Fruit fly (Drosophila melanogaster): ENCODE measurements around the gene Taf4.

Gene Taf4

DNA sequence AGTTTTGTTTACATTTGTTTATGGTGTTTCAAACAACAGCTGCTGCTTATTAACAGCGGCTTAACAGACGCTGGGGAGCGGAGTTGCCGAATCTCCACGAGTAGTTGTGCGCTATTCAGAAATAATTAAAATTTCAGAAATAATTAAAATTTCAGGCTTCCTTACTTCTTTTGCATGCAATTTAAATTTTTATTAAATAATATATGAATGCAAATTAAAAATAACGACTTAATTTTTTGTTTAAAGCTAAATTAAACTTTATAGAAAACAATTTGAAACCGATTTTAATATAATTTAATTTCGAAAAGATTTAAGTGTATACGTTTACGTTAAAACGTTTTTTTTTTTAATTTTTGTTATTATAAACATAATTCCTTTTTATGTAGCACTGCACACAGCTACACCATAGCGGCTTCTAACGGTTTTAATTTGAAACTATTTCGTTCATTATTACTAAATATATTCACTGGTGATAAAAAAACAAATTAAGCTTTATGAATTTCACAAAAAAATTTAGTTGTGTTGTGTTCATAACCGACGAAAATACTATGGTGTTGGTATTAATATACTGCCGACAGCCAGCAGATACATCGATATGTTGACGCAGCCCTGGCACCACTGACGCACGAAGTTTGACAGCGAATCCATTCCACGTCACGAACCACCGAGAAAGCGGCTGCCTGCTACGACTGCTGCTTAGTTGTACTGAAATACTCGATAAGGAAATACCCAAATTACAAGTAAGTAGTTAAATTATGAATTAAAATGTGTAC, 16.1 kb downstream of the Taf4 start, which contains the start of gene SsRbeta (continued):
- TF ChIP-seq CG34376 (GFP tag; optimal IDR thresholded peaks at IDR 0.05) (no peak), CG17359 (tag; optimal IDR thresholded peaks at IDR 0.05) (no peak), cad (GFP tag; optimal IDR thresholded peaks at IDR 0.05) (no peak), B-H1 (GFP tag; IDR thresholded peaks at IDR 0.05) (no peak; the same call in 2 of the 3 replicates), CG1602 (GFP tag; optimal IDR thresholded peaks at IDR 0.05) (no peak), hth (optimal IDR thresholded peaks at IDR 0.05) (no peak), CG3407 (GFP tag; optimal IDR thresholded peaks at IDR 0.05) (no peak), CG7963 (GFP tag; IDR thresholded peaks at IDR 0.05; ENCODE audit: partially characterized antibody) (no peak), Sry-δ (GFP tag; optimal IDR thresholded peaks at IDR 0.05) (peak; percentile 60), crc (GFP tag; optimal IDR thresholded peaks at IDR 0.05) (no peak), repo (GFP tag; optimal IDR thresholded peaks at IDR 0.05) (no peak), grn (GFP tag; optimal IDR thresholded peaks at IDR 0.05) (no peak), CG2875 (GFP tag; optimal IDR thresholded peaks at IDR 0.05) (peak; percentile 4), Gsc (GFP tag; IDR thresholded peaks at IDR 0.05) (no peak), lmd (GFP tag; IDR thresholded peaks at IDR 0.05) (peak; percentile 4; the same call in 1 of the 2 replicates), CG18011 (GFP tag; optimal IDR thresholded peaks at IDR 0.05) (peak; percentile 94), CG18476 (GFP tag; optimal IDR thresholded peaks at IDR 0.05) (no peak), Dad (GFP tag; optimal IDR thresholded peaks at IDR 0.05) (no peak), E2f2 (GFP tag; IDR thresholded peaks at IDR 0.05) (peak; percentile 43; the same call in 1 of the 2 replicates), CG6689 (GFP tag; IDR thresholded peaks at IDR 0.05) (peak; percentile 43), CG9727 (GFP tag; optimal IDR thresholded peaks at IDR 0.05) (peak; percentile 43), CG11093 (GFP tag; IDR thresholded peaks at IDR 0.05) (no peak), schlank (tag; optimal IDR thresholded peaks at IDR 0.05) (no peak), knrl (GFP tag; IDR thresholded peaks at IDR 0.05; ENCODE audit: partially characterized antibody) (peak; percentile 76), ERR (GFP tag; optimal IDR thresholded peaks at IDR 0.05) (no peak), CG11695 (GFP tag; IDR thresholded peaks at IDR 0.05) (peak; percentile 60; the same call in 2 of the 3 replicates), Stat92E (GFP tag; optimal IDR thresholded peaks at IDR 0.05) (no peak), ftz-f1 (GFP tag; optimal IDR thresholded peaks at IDR 0.05) (no peak), Adf1 (GFP tag; IDR thresholded peaks at IDR 0.05) (no peak), CG6175 (GFP tag; IDR thresholded peaks at IDR 0.05) (no peak), Optix (GFP tag; IDR thresholded peaks at IDR 0.05) (no peak), abd-A (tag; optimal IDR thresholded peaks at IDR 0.05) (no peak), NfI (GFP tag; optimal IDR thresholded peaks at IDR 0.05) (peak; percentile 9), insv (GFP tag; optimal IDR thresholded peaks at IDR 0.05) (no peak), CG7271 (tag; optimal IDR thresholded peaks at IDR 0.05) (no peak), Lpt (GFP tag; optimal IDR thresholded peaks at IDR 0.05) (no peak), nmo (GFP tag; optimal IDR thresholded peaks at IDR 0.05) (peak; percentile 9), kni (GFP tag; optimal IDR thresholded peaks at IDR 0.05) (peak; percentile 5), CG1647 (GFP tag; optimal IDR thresholded peaks at IDR 0.05) (no peak), ase (GFP tag; IDR thresholded peaks at IDR 0.05) (peak; percentile 74; the same call in 2 of the 3 replicates), CG6254 (GFP tag; optimal IDR thresholded peaks at IDR 0.05) (no peak)

Data from whole organism, embryonic.